Fruit fly (Drosophila melanogaster): Measurements from ENCODE around the gene CG4455.

Gene CG4455

dm6 chr2L:16321872-16322631, 30.7 kb upstream of the CG4455 start:
- TF ChIP-seq h (optimal IDR thresholded peaks at IDR 0.05) (no peak), psq (optimal IDR thresholded peaks at IDR 0.05) (no peak), Sin3A (optimal IDR thresholded peaks at IDR 0.05) (no peak), ttk (optimal IDR thresholded peaks at IDR 0.05) (no peak), insv (optimal IDR thresholded peaks at IDR 0.05) (no peak), Myc (optimal IDR thresholded peaks at IDR 0.05) (no peak)

dm6 chr2L:16323544-16323943, 29.2 kb upstream of the CG4455 start:
- TF ChIP-seq insv (optimal IDR thresholded peaks at IDR 0.05), result no peak

dm6 chr2L:16324833-16325232, 27.9 kb upstream of the CG4455 start:
- TF ChIP-seq ttk (optimal IDR thresholded peaks at IDR 0.05), result no peak
- no peak for TF ChIP-seq Sin3A (optimal IDR thresholded peaks at IDR 0.05)
- no peak for TF ChIP-seq h (optimal IDR thresholded peaks at IDR 0.05)
- no peak for TF ChIP-seq Myc (optimal IDR thresholded peaks at IDR 0.05)
- TF ChIP-seq insv (optimal IDR thresholded peaks at IDR 0.05), result no peak
- no peak for TF ChIP-seq psq (optimal IDR thresholded peaks at IDR 0.05)

dm6 chr2L:16325515-16326257, 27.0 kb upstream of the CG4455 start, which contains the start of gene cact:
Gene cact, minus strand, starts transcription at chr2L:16326207.
- TF ChIP-seq ttk (optimal IDR thresholded peaks at IDR 0.05), result no peak
- no peak for TF ChIP-seq psq (optimal IDR thresholded peaks at IDR 0.05)
- TF ChIP-seq Myc (optimal IDR thresholded peaks at IDR 0.05), result no peak
- no peak for TF ChIP-seq Sin3A (optimal IDR thresholded peaks at IDR 0.05)
- no peak for TF ChIP-seq h (optimal IDR thresholded peaks at IDR 0.05)
- no peak for TF ChIP-seq insv (optimal IDR thresholded peaks at IDR 0.05)

dm6 chr2L:16326892-16327291, 25.8 kb upstream of the CG4455 start, which contains the start of gene CG4278:
Gene CG4278, plus strand, starts transcription at chr2L:16327069.
- TF ChIP-seq h (optimal IDR thresholded peaks at IDR 0.05) (no peak), psq (optimal IDR thresholded peaks at IDR 0.05) (no peak), ttk (optimal IDR thresholded peaks at IDR 0.05) (no peak), Myc (optimal IDR thresholded peaks at IDR 0.05) (no peak), Sin3A (optimal IDR thresholded peaks at IDR 0.05) (no peak), insv (optimal IDR thresholded peaks at IDR 0.05) (no peak)

- TF ChIP-seq insv (optimal IDR thresholded peaks at IDR 0.05) (no peak), Sin3A (optimal IDR thresholded peaks at IDR 0.05) (no peak), h (optimal IDR thresholded peaks at IDR 0.05) (no peak), Myc (optimal IDR thresholded peaks at IDR 0.05) (no peak), ttk (optimal IDR thresholded peaks at IDR 0.05) (no peak), psq (optimal IDR thresholded peaks at IDR 0.05) (no peak)
Observed at dm6 chr2L:16329102-16329520, 23.6 kb upstream of the CG4455 start, which contains the start of gene mRpL4. Gene mRpL4, minus strand, starts transcription at chr2L:16329132.

dm6 chr2L:16329625-16330024, 23.1 kb upstream of the CG4455 start, which contains the start of gene CG4440:
Gene CG4440, plus strand, starts transcription at chr2L:16329925.
- TF ChIP-seq psq (optimal IDR thresholded peaks at IDR 0.05) (no peak), h (optimal IDR thresholded peaks at IDR 0.05) (no peak), Myc (optimal IDR thresholded peaks at IDR 0.05) (no peak), insv (optimal IDR thresholded peaks at IDR 0.05) (no peak), Sin3A (optimal IDR thresholded peaks at IDR 0.05) (no peak), ttk (optimal IDR thresholded peaks at IDR 0.05) (no peak)

dm6 chr2L:16337785-16338184, 14.9 kb upstream of the CG4455 start, which contains the start of gene CG31817:
Gene CG31817, minus strand, starts transcription at chr2L:16337885.
- no peak for TF ChIP-seq psq (optimal IDR thresholded peaks at IDR 0.05)

dm6 chr2L:16340268-16340667, 12.5 kb upstream of the CG4455 start, which contains the start of gene CG42266:
Gene CG42266, minus strand, starts transcription at chr2L:16340368.
- TF ChIP-seq ttk (optimal IDR thresholded peaks at IDR 0.05) (no peak), insv (optimal IDR thresholded peaks at IDR 0.05) (no peak), Myc (optimal IDR thresholded peaks at IDR 0.05) (no peak), h (optimal IDR thresholded peaks at IDR 0.05) (no peak), psq (optimal IDR thresholded peaks at IDR 0.05) (no peak), Sin3A (optimal IDR thresholded peaks at IDR 0.05) (no peak)

dm6 chr2L:16342224-16342623, 10.5 kb upstream of the CG4455 start, which contains the start of gene CG44405:
Gene CG44405, minus strand, starts transcription at chr2L:16342324.
- no peak for TF ChIP-seq insv (optimal IDR thresholded peaks at IDR 0.05)
- no peak for TF ChIP-seq Myc (optimal IDR thresholded peaks at IDR 0.05)
- TF ChIP-seq psq (optimal IDR thresholded peaks at IDR 0.05), result no peak
- TF ChIP-seq ttk (optimal IDR thresholded peaks at IDR 0.05), result no peak
- no peak for TF ChIP-seq h (optimal IDR thresholded peaks at IDR 0.05)
- TF ChIP-seq Sin3A (optimal IDR thresholded peaks at IDR 0.05), result no peak

- TF ChIP-seq psq (optimal IDR thresholded peaks at IDR 0.05) (peak; percentile 25), insv (optimal IDR thresholded peaks at IDR 0.05) (no peak), Myc (optimal IDR thresholded peaks at IDR 0.05) (no peak), Sin3A (optimal IDR thresholded peaks at IDR 0.05) (no peak), ttk (optimal IDR thresholded peaks at IDR 0.05) (no peak), h (optimal IDR thresholded peaks at IDR 0.05) (no peak)
Observed at dm6 chr2L:16350160-16350633, 2.5 kb upstream of the CG4455 start.

Measured in Kc167 (cell line).